Fruit fly (Drosophila melanogaster) whole organism, embryonic: ENCODE measurements around the gene EAChm.

Source experiments
- Abd-B ChIP-seq: fragments of 200-800 bp; sonication (Bioruptor generic); optimal IDR thresholded peaks from 2 replicates; lab custom pipeline; 2018; ENCODE audit warnings: missing biosample characterization, mild to moderate bottlenecking, missing genetic modification characterization, moderate library complexity
- Atf-2 ChIP-seq: fragments of 200-800 bp; sonication (Bioruptor generic); optimal IDR thresholded peaks from 2 replicates; lab custom pipeline; 2016; ENCODE audit warnings: missing biosample characterization, missing genetic modification characterization
- B-H2 ChIP-seq: fragments of 200-800 bp; sonication (Bioruptor generic); optimal IDR thresholded peaks from 2 replicates; lab custom pipeline; 2018; ENCODE audit warnings: missing biosample characterization, mild to moderate bottlenecking, missing genetic modification characterization
- CG10321 ChIP-seq: fragments of 200-800 bp; sonication (Bioruptor generic); IDR thresholded peaks from 2 replicates; pipeline ENCODE4 v1.3.6; 2022; ENCODE audit warnings: missing biosample characterization, missing genetic modification characterization
- CG12236 ChIP-seq: fragments of 200-800 bp; sonication (Bioruptor generic); optimal IDR thresholded peaks from 2 replicates; lab custom pipeline; 2016; ENCODE audit warnings: missing biosample characterization, missing genetic modification characterization
- CG12769 ChIP-seq: fragments of 200-800 bp; sonication (Bioruptor generic); optimal IDR thresholded peaks from 2 replicates; lab custom pipeline; 2019; ENCODE audit warnings: missing biosample characterization, mild to moderate bottlenecking, missing genetic modification characterization, moderate library complexity
- CG13775 ChIP-seq: fragments of 200-800 bp; sonication (Bioruptor generic); optimal IDR thresholded peaks from 3 replicates; lab custom pipeline; 2017; ENCODE audit warnings: missing biosample characterization, mild to moderate bottlenecking, missing genetic modification characterization
- CG14710 ChIP-seq: fragments of 200-800 bp; sonication (Bioruptor generic); optimal IDR thresholded peaks from 3 replicates; lab custom pipeline; 2019; ENCODE audit warnings: missing biosample characterization, mild to moderate bottlenecking, missing genetic modification characterization, moderate library complexity
- CG15479 ChIP-seq: fragments of 200-800 bp; sonication (Bioruptor generic); optimal IDR thresholded peaks from 3 replicates; lab custom pipeline; 2019; ENCODE audit warnings: missing biosample characterization, mild to moderate bottlenecking, missing genetic modification characterization, moderate library complexity
- CG16815 ChIP-seq: fragments of 200-800 bp; sonication (Bioruptor generic); optimal IDR thresholded peaks from 3 replicates; lab custom pipeline; 2017; ENCODE audit warnings: missing biosample characterization, mild to moderate bottlenecking, missing genetic modification characterization
- CG17385 ChIP-seq: fragments of 200-800 bp; sonication (Bioruptor generic); optimal IDR thresholded peaks from 3 replicates; lab custom pipeline; 2018; ENCODE audit warnings: missing biosample characterization, mild to moderate bottlenecking, missing genetic modification characterization
- CG17829 ChIP-seq: fragments of 200-800 bp; optimal IDR thresholded peaks from 2 replicates; lab custom pipeline; 2019; ENCODE audit warnings: missing biosample characterization, mild to moderate bottlenecking, missing genetic modification characterization, moderate library complexity
- CG2120 ChIP-seq: fragments of 200-800 bp; sonication (Bioruptor generic); optimal IDR thresholded peaks from 3 replicates; lab custom pipeline; 2016; ENCODE audit warnings: missing biosample characterization, missing genetic modification characterization
- CG43689 ChIP-seq: fragments of 200-800 bp; sonication (Bioruptor generic); IDR thresholded peaks from 2 replicates; pipeline ENCODE4 v1.3.6; 2022; ENCODE audit warnings: missing biosample characterization, missing genetic modification characterization
- CG6654 ChIP-seq: fragments of 200-800 bp; sonication (Bioruptor generic); optimal IDR thresholded peaks from 2 replicates; lab custom pipeline; 2017; ENCODE audit warnings: missing biosample characterization, mild to moderate bottlenecking, missing genetic modification characterization
- CG8089 ChIP-seq: fragments of 200-800 bp; sonication (Bioruptor generic); optimal IDR thresholded peaks from 3 replicates; lab custom pipeline; 2016; ENCODE audit warnings: missing biosample characterization, missing genetic modification characterization
- CG9609 ChIP-seq: fragments of 200-800 bp; sonication (Bioruptor generic); optimal IDR thresholded peaks from 3 replicates; lab custom pipeline; 2016; ENCODE audit warnings: missing biosample characterization, missing genetic modification characterization
- Dek ChIP-seq: fragments of 200-800 bp; sonication (Bioruptor generic); optimal IDR thresholded peaks from 3 replicates; lab custom pipeline; 2019; ENCODE audit warnings: missing biosample characterization, mild to moderate bottlenecking, missing genetic modification characterization, moderate library complexity
- Dip2 ChIP-seq: fragments of 200-800 bp; sonication (Bioruptor generic); IDR thresholded peaks from 2 replicates; pipeline ENCODE4 v1.3.6; 2022; ENCODE audit warnings: missing biosample characterization, missing genetic modification characterization
- Dref ChIP-seq: fragments of 200-800 bp; sonication (Bioruptor generic); IDR thresholded peaks from 2 replicates; pipeline ENCODE4 v1.3.6; 2022; ENCODE audit warnings: missing biosample characterization, missing genetic modification characterization
- HLH54F ChIP-seq: fragments of 200-800 bp; sonication (Bioruptor generic); optimal IDR thresholded peaks from 3 replicates; lab custom pipeline; 2016; ENCODE audit warnings: missing biosample characterization, missing genetic modification characterization
- Hr51 ChIP-seq, 2 experiments: fragments of 200-800 bp; sonication (Bioruptor generic); optimal IDR thresholded peaks; 2 replicates in 1 of 2; 3 replicates in 1 of 2; lab custom pipeline; 2016 to 2018; ENCODE audit warnings: missing biosample characterization in 2 of 2, missing genetic modification characterization in 2 of 2, mild to moderate bottlenecking in 1 of 2, moderate library complexity in 1 of 2
- Hr78 ChIP-seq, 2 experiments: fragments of 200-800 bp in 1 of 2; fragments of >200 bp in 1 of 2; sonication (Bioruptor generic) in 1 of 2; optimal IDR thresholded peaks; 2 replicates each; lab custom pipeline; 2017 to 2019; ENCODE audit warnings: missing biosample characterization in 2 of 2, missing genetic modification characterization in 2 of 2, mild to moderate bottlenecking in 1 of 2, moderate library complexity in 1 of 2
- MTF-1 ChIP-seq: fragments of 200-800 bp; sonication (Bioruptor generic); optimal IDR thresholded peaks from 2 replicates; lab custom pipeline; 2018; ENCODE audit warnings: missing biosample characterization, mild to moderate bottlenecking, missing genetic modification characterization, borderline replicate concordance
- Meics ChIP-seq: fragments of 200-800 bp; sonication (Bioruptor generic); optimal IDR thresholded peaks from 2 replicates; lab custom pipeline; 2017; ENCODE audit warnings: missing biosample characterization, mild to moderate bottlenecking, missing genetic modification characterization
- Oaz ChIP-seq: fragments of 200-800 bp; sonication (Bioruptor generic); IDR thresholded peaks from 2 replicates; pipeline ENCODE4 v1.3.6; 2022; ENCODE audit warnings: missing biosample characterization, missing genetic modification characterization
- Opbp ChIP-seq: fragments of 200-800 bp; sonication (Bioruptor generic); IDR thresholded peaks from 3 replicates; pipeline ENCODE4 v1.3.6; 2022; ENCODE audit warnings: missing biosample characterization, missing genetic modification characterization; ENCODE audit not compliant: partially characterized antibody
- Six4 ChIP-seq: fragments of 200-800 bp; sonication (Bioruptor generic); optimal IDR thresholded peaks from 2 replicates; lab custom pipeline; 2016; ENCODE audit warnings: missing biosample characterization, missing genetic modification characterization
- Ssrp ChIP-seq: fragments of 200-800 bp; sonication (Bioruptor generic); optimal IDR thresholded peaks from 2 replicates; lab custom pipeline; 2018; ENCODE audit warnings: missing biosample characterization, mild to moderate bottlenecking, missing genetic modification characterization, moderate library complexity
- Trl ChIP-seq, 3 experiments: fragments of >200 bp in 2 of 3; fragments of 200-800 bp in 1 of 3; sonication (Bioruptor generic) in 1 of 3; optimal IDR thresholded peaks; 2 replicates in 1 of 3; 3 replicates in 2 of 3; lab custom pipeline; 2016 to 2017; ENCODE audit warnings: missing biosample characterization in 1 of 3, missing genetic modification characterization in 1 of 3
- Usf ChIP-seq: fragments of 200-800 bp; sonication (Bioruptor generic); optimal IDR thresholded peaks from 2 replicates; lab custom pipeline; 2017; ENCODE audit warnings: missing genotype, missing biosample characterization, missing genetic modification characterization
- crp ChIP-seq, 2 experiments: fragments of 200-800 bp; sonication (Bioruptor generic); optimal IDR thresholded peaks; 2 replicates in 1 of 2; 3 replicates in 1 of 2; lab custom pipeline; 2017; ENCODE audit warnings: missing biosample characterization in 2 of 2, missing genetic modification characterization in 2 of 2, mild to moderate bottlenecking in 1 of 2, moderate library complexity in 1 of 2
- dm ChIP-seq: fragments of 200-800 bp; sonication (Bioruptor generic); optimal IDR thresholded peaks from 3 replicates; lab custom pipeline; 2016; ENCODE audit warnings: missing biosample characterization, missing genetic modification characterization
- fd96Cb ChIP-seq: fragments of 200-800 bp; sonication (Bioruptor generic); optimal IDR thresholded peaks from 2 replicates; lab custom pipeline; 2018; ENCODE audit warnings: missing biosample characterization, mild to moderate bottlenecking, missing genetic modification characterization, moderate library complexity
- gcm ChIP-seq: fragments of 200-800 bp; sonication (Bioruptor generic); optimal IDR thresholded peaks from 2 replicates; lab custom pipeline; 2019; ENCODE audit warnings: missing biosample characterization, mild to moderate bottlenecking, missing genetic modification characterization, moderate library complexity
- ham ChIP-seq: fragments of 200-800 bp; sonication (Bioruptor generic); IDR thresholded peaks from 2 replicates; pipeline ENCODE4 v1.3.6; 2022; ENCODE audit warnings: missing biosample characterization, missing genetic modification characterization
- jumu ChIP-seq: fragments of 200-800 bp; sonication (Bioruptor generic); optimal IDR thresholded peaks from 3 replicates; lab custom pipeline; 2016; ENCODE audit warnings: missing biosample characterization, missing genetic modification characterization
- lbe ChIP-seq: fragments of 200-800 bp; sonication (Bioruptor generic); optimal IDR thresholded peaks from 2 replicates; lab custom pipeline; 2016; ENCODE audit warnings: missing biosample characterization, mild to moderate bottlenecking, missing genetic modification characterization
- nmo ChIP-seq: fragments of 200-800 bp; sonication (Bioruptor generic); optimal IDR thresholded peaks from 2 replicates; lab custom pipeline; 2018; ENCODE audit warnings: missing biosample characterization, mild to moderate bottlenecking, missing genetic modification characterization, moderate library complexity
- pb ChIP-seq: fragments of 200-800 bp; sonication (Bioruptor generic); optimal IDR thresholded peaks from 3 replicates; lab custom pipeline; 2016; ENCODE audit warnings: missing biosample characterization, missing genetic modification characterization
- sob ChIP-seq: fragments of 200-800 bp; sonication (Bioruptor generic); IDR thresholded peaks from 2 replicates; pipeline ENCODE4 v1.3.6; 2022; ENCODE audit warnings: missing biosample characterization, missing genetic modification characterization
- sqz ChIP-seq: fragments of 200-800 bp; sonication (Bioruptor generic); optimal IDR thresholded peaks from 3 replicates; lab custom pipeline; 2018; ENCODE audit warnings: missing biosample characterization, mild to moderate bottlenecking, missing genetic modification characterization
- tgo ChIP-seq: fragments of 200-800 bp; sonication (Bioruptor generic); IDR thresholded peaks from 3 replicates; pipeline ENCODE4 v1.3.6; 2022; ENCODE audit warnings: missing biosample characterization, missing genetic modification characterization
- tio ChIP-seq: fragments of 200-800 bp; sonication (Bioruptor generic); optimal IDR thresholded peaks from 2 replicates; lab custom pipeline; 2017; ENCODE audit warnings: missing biosample characterization, missing genetic modification characterization, inconsistent platforms
- tll ChIP-seq, 2 experiments: fragments of 200-800 bp in 1 of 2; fragments of >200 bp in 1 of 2; sonication (Bioruptor generic) in 1 of 2; optimal IDR thresholded peaks; 2 replicates each; lab custom pipeline; 2017 to 2019; ENCODE audit warnings: missing biosample characterization in 2 of 2, missing genetic modification characterization in 2 of 2, mild to moderate bottlenecking in 1 of 2, moderate library complexity in 1 of 2
- trh ChIP-seq: fragments of 200-800 bp; sonication (Bioruptor generic); optimal IDR thresholded peaks from 2 replicates; lab custom pipeline; 2016; ENCODE audit warnings: missing biosample characterization, missing genetic modification characterization
- twi ChIP-seq: fragments of 200-800 bp; optimal IDR thresholded peaks from 2 replicates; lab custom pipeline; 2019; ENCODE audit warnings: missing biosample characterization, mild to moderate bottlenecking, missing genetic modification characterization, moderate library complexity
- zen2 ChIP-seq: fragments of 200-800 bp; sonication (Bioruptor generic); IDR thresholded peaks from 3 replicates; pipeline ENCODE4 v1.3.6; 2022; ENCODE audit warnings: missing biosample characterization, missing genetic modification characterization; ENCODE audit not compliant: partially characterized antibody

Gene EAChm

DNA sequence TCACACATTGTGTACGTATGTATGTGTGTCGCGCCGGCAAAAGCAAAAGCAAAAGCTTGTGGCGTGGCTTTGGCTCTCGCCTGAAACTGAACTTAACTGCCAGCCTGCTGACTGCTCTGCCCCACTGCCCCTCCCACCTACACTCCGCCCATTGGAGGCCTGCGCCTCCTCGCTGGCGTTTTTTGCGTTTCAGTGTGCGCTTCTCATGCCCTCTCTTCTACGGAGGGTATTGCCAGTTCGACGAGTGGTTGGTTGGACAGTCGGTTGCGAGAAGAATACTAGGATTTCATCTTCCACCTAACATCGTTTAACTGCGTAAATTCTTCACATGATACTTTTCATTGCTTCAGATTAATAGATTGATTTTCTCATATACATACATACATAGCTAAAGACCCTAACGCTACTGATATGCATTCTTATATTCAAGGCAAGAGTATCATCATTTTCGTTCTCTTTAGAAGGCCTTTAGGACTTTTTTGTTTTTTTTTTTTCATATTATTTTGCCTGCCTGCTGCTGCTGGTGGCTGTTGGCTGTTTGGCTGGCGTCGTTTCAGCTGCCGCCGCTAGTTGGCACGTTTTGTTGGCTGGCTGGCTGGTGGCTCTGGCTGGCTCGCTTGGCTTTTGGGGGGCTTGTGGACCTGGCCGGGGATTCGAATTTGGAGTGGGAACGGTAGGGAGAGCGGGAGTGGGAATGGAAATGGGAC lies 50.4 kb downstream of the EAChm start (continued):
- TF ChIP-seq twi (no peak), jumu (GFP tag; lab: Kevin White, UChicago) (peak; percentile 60), Dip2 (no peak), tio (GFP tag; lab: Kevin White, UChicago) (peak; percentile 32), tll (GFP tag; optimal IDR thresholded peaks at IDR 0.05; lab: Kevin White, UChicago) (no peak), CG17385 (GFP tag; lab: Kevin White, UChicago) (peak; percentile 61), CG2120 (peak; percentile 83), CG15479 (GFP tag; lab: Kevin White, UChicago) (no peak), trh (GFP tag; lab: Kevin White, UChicago) (peak; percentile 30), HLH54F (GFP tag; lab: Kevin White, UChicago) (peak; percentile 52), Meics (GFP tag; lab: Kevin White, UChicago) (peak; percentile 54), Abd-B (GFP tag; lab: Kevin White, UChicago) (peak; percentile 26), MTF-1 (GFP tag; lab: Kevin White, UChicago) (no peak), dm (GFP tag; lab: Kevin White, UChicago) (no peak), fd96Cb (tag; lab: Kevin White, UChicago) (peak; percentile 22), Dek (tag; lab: Kevin White, UChicago) (no peak), zen2 (GFP tag; lab: Robert Waterston, UW) (no peak), sqz (peak; percentile 86), CG12769 (tag; lab: Kevin White, UChicago) (no peak), CG8089 (GFP tag; lab: Kevin White, UChicago) (peak; percentile 8), CG13775 (peak; percentile 53), Opbp (GFP tag; lab: Robert Waterston, UW) (no peak), Oaz (0 out of 2 replicates have a peak, but pooled peaks have one; percentile 32), Ssrp (tag; lab: Kevin White, UChicago) (peak; percentile 51), Hr51 (GFP tag; optimal IDR thresholded peaks at IDR 0.05; lab: Kevin White, UChicago) (peak in 1 of 2 experiments; percentile 69), tgo (no peak; the same call in 1 of the 3 replicates), CG16815 (GFP tag; lab: Kevin White, UChicago) (peak; percentile 13), CG10321 (GFP tag; lab: Robert Waterston, UW) (no peak), Trl (optimal IDR thresholded peaks at IDR 0.05; lab: Kevin White, UChicago) (no peak), Trl (GFP tag; optimal IDR thresholded peaks at IDR 0.05; lab: Kevin White, UChicago) (peak; percentile 20), Usf (GFP tag; lab: Kevin White, UChicago) (no peak), pb (GFP tag; lab: Kevin White, UChicago) (peak; percentile 50), CG9609 (GFP tag; lab: Kevin White, UChicago) (peak; percentile 51), ham (GFP tag; lab: Robert Waterston, UW) (no peak), nmo (peak; percentile 47), Six4 (GFP tag; lab: Kevin White, UChicago) (no peak), CG12236 (GFP tag; lab: Kevin White, UChicago) (peak; percentile 23), sob (GFP tag; lab: Robert Waterston, UW) (peak; percentile 75), CG17829 (tag; lab: Kevin White, UChicago) (peak; percentile 53), CG14710 (tag; lab: Kevin White, UChicago) (peak; percentile 4), lbe (peak; percentile 59), crp (GFP tag; optimal IDR thresholded peaks at IDR 0.05; lab: Kevin White, UChicago) (no peak), B-H2 (GFP tag; lab: Kevin White, UChicago) (peak; percentile 27), Dref (GFP tag; lab: Robert Waterston, UW) (no peak), CG6654 (GFP tag; lab: Kevin White, UChicago) (no peak), Hr78 (GFP tag; optimal IDR thresholded peaks at IDR 0.05; lab: Kevin White, UChicago) (no peak), gcm (peak; percentile 6), Atf-2 (GFP tag; lab: Kevin White, UChicago) (peak; percentile 50), CG43689 (GFP tag; lab: Robert Waterston, UW) (no peak)
